Fruit fly (Drosophila melanogaster) whole organism, embryonic: ENCODE data around the gene Dhdds.
A peak's percentile ranks its signal among the peaks of the same experiment; 100 is the strongest.

ENCODE experiments used
- Aef1 ChIP-seq: fragments of 200-800 bp; sonication (Bioruptor generic); IDR thresholded peaks from 3 replicates; pipeline ENCODE4 v1.3.6; 2022; ENCODE audit warnings: missing biosample characterization, missing genetic modification characterization
- BEAF-32 ChIP-seq: fragments of 200-800 bp; sonication (Bioruptor generic); optimal IDR thresholded peaks from 3 replicates; lab custom pipeline; 2017; ENCODE audit warnings: missing biosample characterization, missing genetic modification characterization, mild to moderate bottlenecking, moderate library complexity, missing genetic modification reagents
- Blimp-1 ChIP-seq: fragments of 200-800 bp; sonication (Bioruptor generic); optimal IDR thresholded peaks from 3 replicates; lab custom pipeline; 2018; ENCODE audit warnings: missing biosample characterization, missing genetic modification characterization, mild to moderate bottlenecking, moderate library complexity, missing genetic modification reagents
- CG10321 ChIP-seq: fragments of 200-800 bp; sonication (Bioruptor generic); IDR thresholded peaks from 2 replicates; pipeline ENCODE4 v1.3.6; 2022; ENCODE audit warnings: missing biosample characterization, missing genetic modification characterization
- CG10959 ChIP-seq: fragments of 200-800 bp; sonication (Bioruptor generic); IDR thresholded peaks from 2 replicates; pipeline ENCODE4 v1.3.6; 2022; ENCODE audit warnings: missing biosample characterization, missing genetic modification characterization
- CG12155 ChIP-seq: fragments of 200-800 bp; sonication (Bioruptor generic); optimal IDR thresholded peaks from 3 replicates; lab custom pipeline; 2016; ENCODE audit warnings: missing biosample characterization, missing genetic modification characterization
- CG13894 ChIP-seq: fragments of 200-800 bp; sonication (Bioruptor generic); optimal IDR thresholded peaks from 3 replicates; lab custom pipeline; 2018; ENCODE audit warnings: missing biosample characterization, mild to moderate bottlenecking, missing genetic modification characterization, moderate library complexity
- CG15696 ChIP-seq: fragments of 200-800 bp; sonication (Bioruptor generic); optimal IDR thresholded peaks from 2 replicates; lab custom pipeline; 2019; ENCODE audit warnings: missing biosample characterization, mild to moderate bottlenecking, missing genetic modification characterization, moderate library complexity
- CG3838 ChIP-seq: fragments of 200-800 bp; sonication (Bioruptor generic); optimal IDR thresholded peaks from 3 replicates; lab custom pipeline; 2016; ENCODE audit warnings: missing biosample characterization, missing genetic modification characterization
- CG4328 ChIP-seq: fragments of 200-800 bp; sonication (Bioruptor generic); optimal IDR thresholded peaks from 3 replicates; lab custom pipeline; 2017; ENCODE audit warnings: missing biosample characterization, missing genetic modification reagents, missing genetic modification characterization
- CG6254 ChIP-seq: fragments of 200-800 bp; sonication (Bioruptor generic); optimal IDR thresholded peaks from 3 replicates; lab custom pipeline; 2017; ENCODE audit warnings: mild to moderate bottlenecking, missing biosample characterization, missing genetic modification reagents, missing genetic modification characterization
- CG7357 ChIP-seq: fragments of 200-800 bp; sonication (Bioruptor generic); IDR thresholded peaks from 3 replicates; pipeline ENCODE4 v1.3.6; 2022; ENCODE audit warnings: missing biosample characterization, missing genetic modification characterization
- CG7963 ChIP-seq: fragments of 200-800 bp; sonication (Bioruptor generic); IDR thresholded peaks from 3 replicates; pipeline ENCODE4 v1.3.6; 2022; ENCODE audit warnings: missing biosample characterization, missing genetic modification characterization; ENCODE audit not compliant: partially characterized antibody
- CG8388 ChIP-seq: fragments of 200-800 bp; sonication (Bioruptor generic); optimal IDR thresholded peaks from 2 replicates; lab custom pipeline; 2019; ENCODE audit warnings: missing biosample characterization, mild to moderate bottlenecking, missing genetic modification characterization, moderate library complexity
- CG9727 ChIP-seq: fragments of 200-800 bp; sonication (Bioruptor generic); optimal IDR thresholded peaks from 3 replicates; lab custom pipeline; 2017; ENCODE audit warnings: missing biosample characterization, mild to moderate bottlenecking, missing genetic modification characterization
- D ChIP-seq, 2 experiments: fragments of 200-800 bp in 1 of 2; fragments of >200 bp in 1 of 2; sonication (Bioruptor generic) in 1 of 2; optimal IDR thresholded peaks; 2 replicates in 1 of 2; 3 replicates in 1 of 2; lab custom pipeline; 2017; ENCODE audit warnings: mild to moderate bottlenecking in 1 of 2, missing biosample characterization in 1 of 2, missing genetic modification characterization in 1 of 2, missing genetic modification reagents in 1 of 2
- Fer1 ChIP-seq: fragments of 200-800 bp; sonication (Bioruptor generic); optimal IDR thresholded peaks from 2 replicates; lab custom pipeline; 2017; ENCODE audit warnings: missing biosample characterization, mild to moderate bottlenecking, missing genetic modification characterization
- H2.0 ChIP-seq: fragments of 200-800 bp; sonication (Bioruptor generic); IDR thresholded peaks from 2 replicates; pipeline ENCODE4 v1.3.6; 2022; ENCODE audit warnings: missing biosample characterization, missing genetic modification characterization
- HHEX ChIP-seq: fragments of 200-800 bp; sonication (Bioruptor generic); optimal IDR thresholded peaks from 3 replicates; lab custom pipeline; 2017; ENCODE audit warnings: missing biosample characterization, mild to moderate bottlenecking, missing genetic modification characterization, missing genetic modification reagents
- NFAT ChIP-seq: fragments of 200-800 bp; sonication (Bioruptor generic); IDR thresholded peaks from 2 replicates; pipeline ENCODE4 v1.3.6; 2022; ENCODE audit warnings: missing biosample characterization, missing genetic modification characterization
- Oli ChIP-seq: fragments of 200-800 bp; sonication (Bioruptor generic); optimal IDR thresholded peaks from 2 replicates; lab custom pipeline; 2018; ENCODE audit warnings: missing biosample characterization, mild to moderate bottlenecking, missing genetic modification characterization, moderate library complexity
- Pdp1 ChIP-seq, 2 experiments: fragments of 200-800 bp; sonication (Bioruptor generic); optimal IDR thresholded peaks; 3 replicates each; lab custom pipeline; 2016; ENCODE audit warnings: missing biosample characterization in 2 of 2, missing genetic modification characterization in 2 of 2, mild to moderate bottlenecking in 1 of 2, moderate library complexity in 1 of 2
- Ptx1 ChIP-seq: fragments of 200-800 bp; sonication (Bioruptor generic); IDR thresholded peaks from 2 replicates; pipeline ENCODE4 v1.3.6; 2022; ENCODE audit warnings: missing biosample characterization, missing genetic modification characterization
- Sin3A ChIP-seq: fragments of >200 bp; optimal IDR thresholded peaks from 2 replicates; lab custom pipeline; 2018
- Spps ChIP-seq: fragments of 200-800 bp; sonication (Bioruptor generic); optimal IDR thresholded peaks from 2 replicates; lab custom pipeline; 2018; ENCODE audit warnings: missing biosample characterization, mild to moderate bottlenecking, missing genetic modification characterization
- Trl ChIP-seq, 3 experiments: fragments of >200 bp in 2 of 3; fragments of 200-800 bp in 1 of 3; sonication (Bioruptor generic) in 1 of 3; optimal IDR thresholded peaks; 2 replicates in 1 of 3; 3 replicates in 2 of 3; lab custom pipeline; 2016 to 2017; ENCODE audit warnings: missing biosample characterization in 1 of 3, missing genetic modification characterization in 1 of 3
- YL-1 ChIP-seq: fragments of 200-800 bp; sonication (Bioruptor generic); optimal IDR thresholded peaks from 3 replicates; lab custom pipeline; 2017; ENCODE audit warnings: missing biosample characterization, mild to moderate bottlenecking, missing genetic modification characterization
- aop ChIP-seq: fragments of 200-800 bp; sonication (Bioruptor generic); IDR thresholded peaks from 2 replicates; pipeline ENCODE4 v1.3.6; 2022; ENCODE audit warnings: missing biosample characterization, missing genetic modification characterization
- ap ChIP-seq: fragments of 200-800 bp; sonication (Bioruptor generic); IDR thresholded peaks from 2 replicates; pipeline ENCODE4 v1.3.6; 2022; ENCODE audit warnings: missing biosample characterization, missing genetic modification characterization
- cato ChIP-seq: fragments of 200-800 bp; sonication (Bioruptor generic); optimal IDR thresholded peaks from 2 replicates; lab custom pipeline; 2016; ENCODE audit warnings: missing biosample characterization, missing genetic modification characterization, borderline replicate concordance
- chn ChIP-seq: fragments of 200-800 bp; sonication (Bioruptor generic); optimal IDR thresholded peaks from 2 replicates; lab custom pipeline; 2016; ENCODE audit warnings: missing biosample characterization, missing genetic modification characterization
- crp ChIP-seq, 2 experiments: fragments of 200-800 bp; sonication (Bioruptor generic); optimal IDR thresholded peaks; 2 replicates in 1 of 2; 3 replicates in 1 of 2; lab custom pipeline; 2017; ENCODE audit warnings: missing biosample characterization in 2 of 2, missing genetic modification characterization in 2 of 2, mild to moderate bottlenecking in 1 of 2, moderate library complexity in 1 of 2
- danr ChIP-seq: fragments of 200-800 bp; sonication (Bioruptor generic); IDR thresholded peaks from 2 replicates; pipeline ENCODE4 v1.3.6; 2022; ENCODE audit warnings: missing biosample characterization, missing genetic modification characterization
- disco-r ChIP-seq: fragments of 200-800 bp; sonication (Bioruptor generic); optimal IDR thresholded peaks from 2 replicates; lab custom pipeline; 2016; ENCODE audit warnings: missing biosample characterization, missing genetic modification characterization
- dpn ChIP-seq, 2 experiments: fragments of 200-800 bp; sonication (Bioruptor generic); optimal IDR thresholded peaks; 3 replicates each; lab custom pipeline; 2016; ENCODE audit warnings: missing biosample characterization in 2 of 2, missing genetic modification characterization in 2 of 2
- dysf ChIP-seq: fragments of 200-800 bp; sonication (Bioruptor generic); IDR thresholded peaks from 3 replicates; pipeline ENCODE4 v1.3.6; 2022; ENCODE audit warnings: missing biosample characterization, missing genetic modification characterization
- esg ChIP-seq: fragments of 200-800 bp; sonication (Bioruptor generic); conservative IDR thresholded peaks from 2 replicates; pipeline ENCODE4 v1.3.6; 2022; ENCODE audit warnings: missing biosample characterization, missing genetic modification characterization
- ewg ChIP-seq: fragments of 200-800 bp; sonication (Bioruptor generic); optimal IDR thresholded peaks from 3 replicates; lab custom pipeline; 2017; ENCODE audit warnings: mild to moderate bottlenecking, missing biosample characterization, missing genetic modification reagents, missing genetic modification characterization
- gem ChIP-seq: fragments of 200-800 bp; sonication (Bioruptor generic); optimal IDR thresholded peaks from 2 replicates; lab custom pipeline; 2019; ENCODE audit warnings: missing biosample characterization, mild to moderate bottlenecking, missing genetic modification characterization, moderate library complexity
- grau ChIP-seq: fragments of 200-800 bp; optimal IDR thresholded peaks from 3 replicates; lab custom pipeline; 2019; ENCODE audit warnings: missing biosample characterization, mild to moderate bottlenecking, missing genetic modification characterization, moderate library complexity
- ken ChIP-seq: fragments of 200-800 bp; sonication (Bioruptor generic); IDR thresholded peaks from 3 replicates; pipeline ENCODE4 v1.3.6; 2022; ENCODE audit warnings: missing biosample characterization, missing genetic modification characterization
- kni ChIP-seq: fragments of 200-800 bp; sonication (Bioruptor generic); optimal IDR thresholded peaks from 3 replicates; lab custom pipeline; 2017; ENCODE audit warnings: mild to moderate bottlenecking, missing biosample characterization, missing genetic modification reagents, missing genetic modification characterization
- pita ChIP-seq: fragments of 200-800 bp; sonication (Bioruptor generic); optimal IDR thresholded peaks from 2 replicates; lab custom pipeline; 2017; ENCODE audit warnings: missing biosample characterization, mild to moderate bottlenecking, missing genetic modification characterization
- sd ChIP-seq: fragments of 200-800 bp; sonication (Bioruptor generic); optimal IDR thresholded peaks from 3 replicates; lab custom pipeline; 2018; ENCODE audit warnings: missing biosample characterization, mild to moderate bottlenecking, missing genetic modification characterization, moderate library complexity
- slou ChIP-seq: fragments of 200-800 bp; sonication (Bioruptor generic); optimal IDR thresholded peaks from 3 replicates; lab custom pipeline; 2016; ENCODE audit warnings: missing biosample characterization, missing genetic modification characterization
- sqz ChIP-seq: fragments of 200-800 bp; sonication (Bioruptor generic); optimal IDR thresholded peaks from 3 replicates; lab custom pipeline; 2018; ENCODE audit warnings: missing biosample characterization, mild to moderate bottlenecking, missing genetic modification characterization
- ttk ChIP-seq: fragments of 200-800 bp; sonication (Bioruptor generic); IDR thresholded peaks from 2 replicates; pipeline ENCODE4 v2.1.2; 2022; ENCODE audit warnings: missing biosample characterization, missing genetic modification characterization
- wor ChIP-seq: fragments of 200-800 bp; sonication (Bioruptor generic); IDR thresholded peaks from 2 replicates; pipeline ENCODE4 v1.3.6; 2022; ENCODE audit warnings: missing biosample characterization, missing genetic modification characterization

Gene Dhdds

dm6 chrX:7967052-7967847, 34.1 kb upstream of the Dhdds start (continued):
- TF ChIP-seq Spps = no peak
- TF ChIP-seq CG9727 (GFP tag; lab: Kevin White, UChicago) = no peak
- TF ChIP-seq CG4328 = no peak
- no peak for TF ChIP-seq CG13894
- TF ChIP-seq CG10321 (GFP tag; lab: Robert Waterston, UW) = peak; percentile 69; the same call in 1 of the 2 replicates
- no peak for TF ChIP-seq Ptx1 (GFP tag; lab: Robert Waterston, UW)
- TF ChIP-seq CG7357 (GFP tag; lab: Robert Waterston, UW) = no peak
- peak; percentile 49 for TF ChIP-seq sqz
- TF ChIP-seq Oli = no peak
- no peak for TF ChIP-seq CG6254 (GFP tag; lab: Kevin White, UChicago)
- no peak for TF ChIP-seq danr
- TF ChIP-seq Trl (optimal IDR thresholded peaks at IDR 0.05; lab: Kevin White, UChicago) = peak; percentile 10 to 63
- TF ChIP-seq Trl (GFP tag; optimal IDR thresholded peaks at IDR 0.05; lab: Kevin White, UChicago) = no peak
- no peak for TF ChIP-seq slou (GFP tag; lab: Kevin White, UChicago)
- TF ChIP-seq Pdp1 (GFP tag; optimal IDR thresholded peaks at IDR 0.05; lab: Kevin White, UChicago) = peak in 1 of 2 experiments; percentile 30
- TF ChIP-seq CG8388 (GFP tag; lab: Kevin White, UChicago) = no peak
- 0 out of 2 replicates have a peak, but pooled peaks have one; percentile 27 for TF ChIP-seq ttk (GFP tag; lab: Robert Waterston, UW)
- peak; percentile 88 for TF ChIP-seq Aef1
- TF ChIP-seq sd (tag; lab: Kevin White, UChicago) = peak; percentile 42
- TF ChIP-seq ewg = peak; percentile 4
- TF ChIP-seq Fer1 = no peak
- no peak for TF ChIP-seq YL-1
- TF ChIP-seq CG15696 (tag; lab: Kevin White, UChicago) = no peak
- TF ChIP-seq disco-r = no peak
- TF ChIP-seq aop (GFP tag; lab: Robert Waterston, UW) = no peak
- peak; percentile 21 for TF ChIP-seq HHEX
- TF ChIP-seq chn (GFP tag; lab: Kevin White, UChicago) = no peak
- TF ChIP-seq esg (GFP tag; lab: Robert Waterston, UW) = no peak
- TF ChIP-seq dysf (GFP tag; lab: Robert Waterston, UW) = 0 out of 3 replicates have a peak, but pooled peaks have one; percentile 10
- no peak for TF ChIP-seq D (optimal IDR thresholded peaks at IDR 0.05; lab: Kevin White, UChicago)
- peak; percentile 5 for TF ChIP-seq D (GFP tag; optimal IDR thresholded peaks at IDR 0.05; lab: Kevin White, UChicago)
- no peak for TF ChIP-seq Blimp-1 (GFP tag; lab: Kevin White, UChicago)
- TF ChIP-seq cato (GFP tag; lab: Kevin White, UChicago) = no peak
- TF ChIP-seq NFAT = peak; percentile 52
- peak; percentile 34 for TF ChIP-seq pita (GFP tag; lab: Kevin White, UChicago)
- TF ChIP-seq crp (GFP tag; optimal IDR thresholded peaks at IDR 0.05; lab: Kevin White, UChicago) = peak; percentile 36 to 82
- TF ChIP-seq CG10959 (GFP tag; lab: Robert Waterston, UW) = no peak
- no peak for TF ChIP-seq CG3838 (GFP tag; lab: Kevin White, UChicago)
- no peak for TF ChIP-seq gem (tag; lab: Kevin White, UChicago)
- TF ChIP-seq kni = peak; percentile 6
- TF ChIP-seq Sin3A = no peak
- TF ChIP-seq BEAF-32 (GFP tag; lab: Kevin White, UChicago) = peak; percentile 1
- TF ChIP-seq ken (GFP tag; lab: Robert Waterston, UW) = no peak
- no peak for TF ChIP-seq H2.0 (GFP tag; lab: Robert Waterston, UW)
- no peak for TF ChIP-seq ap (GFP tag; lab: Robert Waterston, UW)
- TF ChIP-seq CG12155 (GFP tag; lab: Kevin White, UChicago) = no peak
- TF ChIP-seq dpn (GFP tag; optimal IDR thresholded peaks at IDR 0.05; lab: Kevin White, UChicago) = no peak
- no peak for TF ChIP-seq wor
- no peak for TF ChIP-seq grau (tag; lab: Kevin White, UChicago)
- no peak for TF ChIP-seq CG7963
